Worm (Caenorhabditis elegans) whole organism, young adult: Measurements from ENCODE around the gene sup-36.

Source experiments
- B0261.1 ChIP-seq: sonication (generic microtip); optimal IDR thresholded peaks from 2 replicates; lab custom pipeline; 2016; ENCODE audit warnings: mild to moderate bottlenecking, missing genetic modification characterization, moderate library complexity, missing compliant biosample characterization
- C17E4.6 ChIP-seq: fragments of 200-800 bp; sonication (Bioruptor generic); IDR thresholded peaks from 2 replicates; pipeline ENCODE4 v1.3.6; 2022; ENCODE audit warnings: missing genetic modification reagents, missing genetic modification characterization, missing compliant biosample characterization
- D2030.7 ChIP-seq: fragments of 200-800 bp; sonication (Bioruptor generic); IDR thresholded peaks from 2 replicates; pipeline ENCODE4 v1.3.6; 2022; ENCODE audit warnings: missing genetic modification reagents, missing genetic modification characterization, missing compliant biosample characterization
- F10E7.11 ChIP-seq: sonication (generic microtip); optimal IDR thresholded peaks from 2 replicates; lab custom pipeline; 2017; ENCODE audit warnings: mild to moderate bottlenecking, missing genetic modification characterization, moderate library complexity, missing compliant biosample characterization
- F23B12.7 ChIP-seq: sonication (generic microtip); optimal IDR thresholded peaks from 2 replicates; lab custom pipeline; 2017; ENCODE audit warnings: missing genetic modification characterization, mild to moderate bottlenecking, missing compliant biosample characterization, antibody characterized with exemption, moderate library complexity; ENCODE audit not compliant: insufficient read depth
- F37B4.10 ChIP-seq: fragments of 200-800 bp; sonication (Bioruptor generic); IDR thresholded peaks from 2 replicates; pipeline ENCODE4 v1.3.6; 2022; ENCODE audit warnings: missing genetic modification characterization, missing compliant biosample characterization
- F55B11.4 ChIP-seq: sonication (generic microtip); optimal IDR thresholded peaks from 2 replicates; lab custom pipeline; 2016; ENCODE audit warnings: missing compliant biosample characterization, missing genetic modification characterization, borderline replicate concordance; ENCODE audit not compliant: insufficient read depth
- K12H6.12 ChIP-seq: fragments of 200-800 bp; sonication (Bioruptor generic); optimal IDR thresholded peaks from 2 replicates; lab custom pipeline; 2018; ENCODE audit warnings: mild to moderate bottlenecking, missing genetic modification characterization, missing compliant biosample characterization
- T07F8.4 ChIP-seq: sonication (generic microtip); optimal IDR thresholded peaks from 2 replicates; lab custom pipeline; 2016; ENCODE audit warnings: mild to moderate bottlenecking, missing genetic modification characterization, moderate library complexity, missing compliant biosample characterization
- T26A5.8 ChIP-seq: sonication (generic microtip); optimal IDR thresholded peaks from 2 replicates; lab custom pipeline; 2016; ENCODE audit warnings: missing genetic modification characterization, missing compliant biosample characterization
- Y53F4B.3 ChIP-seq: fragments of 200-800 bp; sonication (Bioruptor generic); IDR thresholded peaks from 2 replicates; pipeline ENCODE4 v1.3.6; 2022; ENCODE audit warnings: missing genetic modification reagents, missing genetic modification characterization, missing compliant biosample characterization
- aptf-3 ChIP-seq: fragments of 200-800 bp; sonication (Bioruptor generic); IDR thresholded peaks from 2 replicates; pipeline ENCODE4 v1.3.6; 2022; ENCODE audit warnings: missing genetic modification characterization, missing compliant biosample characterization
- athp-1 ChIP-seq: sonication (generic microtip); optimal IDR thresholded peaks from 2 replicates; lab custom pipeline; 2017; ENCODE audit warnings: mild to moderate bottlenecking, missing genetic modification characterization, missing compliant biosample characterization
- attf-5 ChIP-seq: fragments of 200-800 bp; sonication (Bioruptor generic); optimal IDR thresholded peaks from 2 replicates; lab custom pipeline; 2018; ENCODE audit warnings: mild to moderate bottlenecking, missing genetic modification characterization, missing compliant biosample characterization
- bed-2 ChIP-seq: fragments of 200-800 bp; sonication (Bioruptor generic); IDR thresholded peaks from 2 replicates; pipeline ENCODE4 v1.3.6; 2022; ENCODE audit warnings: missing genetic modification reagents, missing genetic modification characterization, missing compliant biosample characterization
- cebp-2 ChIP-seq: fragments of 200-800 bp; sonication (Bioruptor generic); IDR thresholded peaks from 2 replicates; pipeline ENCODE4 v1.3.6; 2022; ENCODE audit warnings: missing genetic modification characterization, missing compliant biosample characterization
- ceh-100 ChIP-seq: fragments of 200-800 bp; sonication (Bioruptor generic); IDR thresholded peaks from 2 replicates; pipeline ENCODE4 v1.3.6; 2022; ENCODE audit warnings: missing genetic modification reagents, missing genetic modification characterization, missing compliant biosample characterization
- ceh-79 ChIP-seq: sonication (generic microtip); optimal IDR thresholded peaks from 2 replicates; lab custom pipeline; 2017; ENCODE audit warnings: mild to moderate bottlenecking, missing genetic modification characterization, missing compliant biosample characterization
- egl-18 ChIP-seq: fragments of 200-800 bp; sonication (Bioruptor generic); IDR thresholded peaks from 2 replicates; pipeline ENCODE4 v1.3.6; 2022; ENCODE audit warnings: missing genetic modification reagents, missing genetic modification characterization, missing compliant biosample characterization
- egrh-3 ChIP-seq: fragments of 200-800 bp; sonication (Bioruptor generic); IDR thresholded peaks from 2 replicates; pipeline ENCODE4 v1.3.6; 2022; ENCODE audit warnings: missing genetic modification reagents, missing genetic modification characterization, missing compliant biosample characterization
- ekl-4 ChIP-seq: fragments of 200-800 bp; sonication (Bioruptor generic); IDR thresholded peaks from 2 replicates; pipeline ENCODE4 v1.3.6; 2022; ENCODE audit warnings: missing genetic modification reagents, missing genetic modification characterization, missing compliant biosample characterization
- him-1 ChIP-seq: sonication (generic microtip); optimal IDR thresholded peaks from 2 replicates; lab custom pipeline; 2016; ENCODE audit warnings: missing genotype, missing genetic modification reagents, missing genetic modification characterization, missing compliant biosample characterization
- hmg-1.2 ChIP-seq: fragments of 200-800 bp; sonication (Bioruptor generic); IDR thresholded peaks from 2 replicates; pipeline ENCODE4 v1.3.6; 2022; ENCODE audit warnings: missing genetic modification reagents, missing genetic modification characterization, missing compliant biosample characterization
- hsf-1 ChIP-seq: fragments of 200-800 bp; sonication (Bioruptor generic); IDR thresholded peaks from 2 replicates; pipeline ENCODE4 v1.3.6; 2022; ENCODE audit warnings: missing genetic modification reagents, missing genetic modification characterization, missing compliant biosample characterization
- lag-1 ChIP-seq: fragments of 200-800 bp; sonication (Bioruptor generic); IDR thresholded peaks from 2 replicates; pipeline ENCODE4 v1.3.6; 2022; ENCODE audit warnings: missing genetic modification reagents, missing genetic modification characterization, missing compliant biosample characterization
- let-526 ChIP-seq: fragments of 200-800 bp; sonication (Bioruptor generic); IDR thresholded peaks from 2 replicates; pipeline ENCODE4 v1.3.6; 2022; ENCODE audit warnings: missing genetic modification reagents, missing genetic modification characterization, missing compliant biosample characterization
- lsl-1 ChIP-seq: fragments of 200-800 bp; sonication (Bioruptor generic); optimal IDR thresholded peaks from 2 replicates; lab custom pipeline; 2018; ENCODE audit warnings: mild to moderate bottlenecking, missing genetic modification characterization, moderate library complexity, missing compliant biosample characterization
- lsy-27 ChIP-seq: sonication (generic microtip); optimal IDR thresholded peaks from 2 replicates; lab custom pipeline; 2017; ENCODE audit warnings: missing genetic modification characterization, mild to moderate bottlenecking, missing compliant biosample characterization, antibody characterized with exemption, missing genotype, borderline replicate concordance; ENCODE audit not compliant: insufficient read depth
- madf-6 ChIP-seq: fragments of 200-800 bp; sonication (Bioruptor generic); IDR thresholded peaks from 2 replicates; pipeline ENCODE4 v1.3.6; 2022; ENCODE audit warnings: missing genetic modification reagents, missing genetic modification characterization, missing compliant biosample characterization
- madf-8 ChIP-seq: fragments of 200-800 bp; sonication (Bioruptor generic); conservative IDR thresholded peaks from 2 replicates; pipeline ENCODE4 v1.3.6; 2022; ENCODE audit warnings: missing genetic modification reagents, missing genetic modification characterization, missing compliant biosample characterization
- mcd-1 ChIP-seq: fragments of 200-800 bp; sonication (Bioruptor generic); IDR thresholded peaks from 2 replicates; pipeline ENCODE4 v1.3.6; 2022; ENCODE audit warnings: missing genetic modification reagents, missing genetic modification characterization, missing compliant biosample characterization
- nhr-120 ChIP-seq: fragments of 200-800 bp; sonication (Bioruptor generic); IDR thresholded peaks from 2 replicates; pipeline ENCODE4 v1.3.6; 2022; ENCODE audit warnings: missing genetic modification characterization, missing compliant biosample characterization
- nhr-80 ChIP-seq: sonication (generic microtip); optimal IDR thresholded peaks from 2 replicates; lab custom pipeline; 2016; ENCODE audit warnings: missing genetic modification characterization, missing compliant biosample characterization
- rpc-1 ChIP-seq, 2 experiments: fragments of 150-350 bp in 1 of 2; sonication (generic microtip) in 1 of 2; optimal IDR thresholded peaks; 2 replicates each; lab custom pipeline; 2014 to 2018; ENCODE audit warnings: missing biosample characterization in 1 of 2, missing genetic modification characterization in 1 of 2, missing genetic modification reagents in 1 of 2, missing genotype in 1 of 2
- sea-2 ChIP-seq: fragments of 200-800 bp; sonication (Bioruptor generic); IDR thresholded peaks from 2 replicates; pipeline ENCODE4 v1.3.6; 2022; ENCODE audit warnings: missing genetic modification characterization, missing compliant biosample characterization
- snpc-1.3 ChIP-seq: sonication (generic microtip); optimal IDR thresholded peaks from 2 replicates; lab custom pipeline; 2017; ENCODE audit warnings: missing genetic modification characterization, mild to moderate bottlenecking, missing compliant biosample characterization, antibody characterized with exemption, moderate library complexity, missing genotype, missing genetic modification reagents; ENCODE audit not compliant: insufficient read depth
- snpc-4 ChIP-seq, 5 experiments: fragments of 150-350 bp in 1 of 5; sonication (generic microtip) in 4 of 5; optimal IDR thresholded peaks; 2 replicates each; lab custom pipeline; 2014 to 2018; ENCODE audit warnings: missing genetic modification characterization in 5 of 5, missing biosample characterization in 3 of 5, antibody characterized with exemption in 2 of 5, mild to moderate bottlenecking in 2 of 5, missing compliant biosample characterization in 2 of 5, missing genotype in 2 of 5, moderate library complexity in 2 of 5, missing genetic modification reagents in 1 of 5
- somi-1 ChIP-seq: fragments of 200-800 bp; sonication (Bioruptor generic); optimal IDR thresholded peaks from 2 replicates; lab custom pipeline; 2018; ENCODE audit warnings: mild to moderate bottlenecking, missing genetic modification characterization, missing compliant biosample characterization
- sptf-2 ChIP-seq: fragments of 200-800 bp; sonication (Bioruptor generic); optimal IDR thresholded peaks from 2 replicates; lab custom pipeline; 2018; ENCODE audit warnings: mild to moderate bottlenecking, missing genetic modification characterization, missing compliant biosample characterization
- tbx-9 ChIP-seq: sonication (generic microtip); optimal IDR thresholded peaks from 2 replicates; lab custom pipeline; 2016; ENCODE audit warnings: borderline replicate concordance, missing genetic modification characterization, inconsistent platforms, missing compliant biosample characterization
- xnd-1 ChIP-seq: sonication (generic microtip); optimal IDR thresholded peaks from 2 replicates; lab custom pipeline; 2016; ENCODE audit warnings: missing genotype, missing genetic modification reagents, missing genetic modification characterization, missing compliant biosample characterization
- zfh-2 ChIP-seq: fragments of 200-800 bp; sonication (Bioruptor generic); conservative IDR thresholded peaks from 2 replicates; pipeline ENCODE4 v1.3.6; 2022; ENCODE audit warnings: missing genetic modification reagents, missing genetic modification characterization, missing compliant biosample characterization
- ztf-22 ChIP-seq: fragments of 200-800 bp; sonication (Bioruptor generic); optimal IDR thresholded peaks from 2 replicates; lab custom pipeline; 2018; ENCODE audit warnings: mild to moderate bottlenecking, missing genetic modification characterization, moderate library complexity, missing compliant biosample characterization

The sup-36 gene

DNA sequence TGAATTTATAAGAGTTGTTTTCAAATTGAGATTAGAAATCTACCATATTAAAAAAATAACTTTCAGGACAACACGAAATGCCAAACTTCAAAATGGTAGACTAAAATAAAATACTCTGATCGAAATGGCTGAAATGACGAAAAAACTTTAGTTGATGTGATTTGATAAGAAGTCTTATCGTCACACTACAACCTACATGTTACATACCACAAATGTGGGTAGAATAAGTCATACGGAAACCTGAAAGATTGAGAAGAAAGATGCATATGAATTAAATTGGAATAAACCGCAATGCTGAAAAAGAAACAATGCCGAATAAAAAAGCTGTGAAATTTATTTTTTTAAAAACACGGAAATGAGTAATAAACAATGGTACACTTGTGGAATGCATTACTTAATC, 5.6 kb downstream of the sup-36 start:
- TF ChIP-seq ekl-4 (GFP tag; lab: Robert Waterston, UW) (no peak), nhr-80 (tag; lab: Kevin White, UChicago) (peak; percentile 6), zfh-2 (GFP tag; lab: Robert Waterston, UW) (no peak), F37B4.10 (GFP tag; lab: Robert Waterston, UW) (no peak), lag-1 (GFP tag; lab: Robert Waterston, UW) (no peak), xnd-1 (tag; lab: Kevin White, UChicago) (no peak)
- TF ChIP-seq, all 124 proteins: peak for 1

DNA sequence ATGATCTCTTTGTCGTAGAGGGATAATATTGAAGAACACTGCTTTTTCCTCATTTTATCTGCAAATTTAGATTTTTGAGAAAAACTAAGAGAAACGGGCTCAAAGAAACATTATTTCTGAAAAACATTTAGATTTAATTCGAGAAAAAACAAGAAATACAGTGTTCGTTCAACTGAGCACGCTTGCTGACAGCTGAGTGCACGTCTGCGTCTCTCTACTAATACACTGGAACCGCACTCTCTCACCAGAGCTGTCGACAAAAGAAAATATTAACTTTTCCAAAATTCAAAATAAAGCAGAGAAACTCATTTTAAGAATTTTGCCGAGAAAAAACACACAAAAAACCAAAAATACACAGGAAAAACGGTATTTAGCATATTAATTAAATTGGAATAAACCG, 11.8 kb downstream of the sup-36 start, which contains the start of gene drh-1:
TSS of gene drh-1 (minus strand) at position 58 of the 400 bp plus-strand sequence.
- TF ChIP-seq ztf-22 (GFP tag; lab: Kevin White, UChicago) = no peak
- no peak for TF ChIP-seq F55B11.4 (tag; lab: Kevin White, UChicago)
- TF ChIP-seq K12H6.12 (tag; lab: Kevin White, UChicago) = no peak
- no peak for TF ChIP-seq somi-1 (GFP tag; lab: Kevin White, UChicago)
- no peak for TF ChIP-seq aptf-3 (GFP tag; lab: Robert Waterston, UW)
- TF ChIP-seq let-526 = no peak
- no peak for TF ChIP-seq ceh-100 (GFP tag; lab: Robert Waterston, UW)
- no peak for TF ChIP-seq rpc-1 (optimal IDR thresholded peaks at IDR 0.05; lab: Kevin White, UChicago)
- no peak for TF ChIP-seq rpc-1 (tag; optimal IDR thresholded peaks at IDR 0.05; lab: Kevin White, UChicago)
- TF ChIP-seq madf-6 (GFP tag; lab: Robert Waterston, UW) = peak; percentile 31; the same call in 1 of the 2 replicates
- TF ChIP-seq hsf-1 (GFP tag; lab: Robert Waterston, UW) = peak; percentile 45; the same call in 1 of the 2 replicates
- no peak for TF ChIP-seq egrh-3 (GFP tag; lab: Robert Waterston, UW)
- TF ChIP-seq egl-18 (GFP tag; lab: Robert Waterston, UW) = no peak
- TF ChIP-seq athp-1 = no peak
- no peak for TF ChIP-seq bed-2
- TF ChIP-seq D2030.7 (GFP tag; lab: Robert Waterston, UW) = peak; percentile 36; the same call in 1 of the 2 replicates
- no peak for TF ChIP-seq sptf-2 (GFP tag; lab: Kevin White, UChicago)
- peak; percentile 16 for TF ChIP-seq F23B12.7
- TF ChIP-seq him-1 (tag; lab: Kevin White, UChicago) = no peak
- TF ChIP-seq C17E4.6 (GFP tag; lab: Robert Waterston, UW) = no peak
- no peak for TF ChIP-seq B0261.1 (tag; lab: Kevin White, UChicago)
- TF ChIP-seq madf-8 (GFP tag; lab: Robert Waterston, UW) = no peak
- TF ChIP-seq hmg-1.2 (GFP tag; lab: Robert Waterston, UW) = peak; percentile 100
- TF ChIP-seq ceh-79 = no peak
- TF ChIP-seq attf-5 (GFP tag; lab: Kevin White, UChicago) = peak; percentile 27
- TF ChIP-seq tbx-9 (tag; lab: Kevin White, UChicago) = no peak
- no peak for TF ChIP-seq cebp-2 (GFP tag; lab: Robert Waterston, UW)
- TF ChIP-seq lsl-1 (GFP tag; lab: Kevin White, UChicago) = peak; percentile 32
- TF ChIP-seq T07F8.4 (tag; lab: Kevin White, UChicago) = no peak
- TF ChIP-seq nhr-120 (GFP tag; lab: Robert Waterston, UW) = no peak
- TF ChIP-seq F10E7.11 (tag; lab: Kevin White, UChicago) = no peak
- TF ChIP-seq Y53F4B.3 = no peak
- TF ChIP-seq sea-2 (GFP tag; lab: Robert Waterston, UW) = no peak
- TF ChIP-seq T26A5.8 (tag; lab: Kevin White, UChicago) = no peak
- peak; percentile 51; the same call in 1 of the 2 replicates for TF ChIP-seq mcd-1
- no peak for TF ChIP-seq snpc-4 (GFP tag; optimal IDR thresholded peaks at IDR 0.05; lab: Kevin White, UChicago)
- TF ChIP-seq snpc-4 (tag; optimal IDR thresholded peaks at IDR 0.05; lab: Kevin White, UChicago) = peak in 3 of 4 experiments; percentile 67 to 82 (median 74)
- no peak for TF ChIP-seq snpc-1.3 (tag; lab: Kevin White, UChicago)
- TF ChIP-seq lsy-27 (tag; lab: Kevin White, UChicago) = no peak
